Fruit fly (Drosophila melanogaster) whole organism: ENCODE results near the gene nAChRalpha5.

Source experiments
- CG8478 ChIP-seq: fragments of >200 bp; optimal IDR thresholded peaks from 2 replicates; lab custom pipeline; 2018; ENCODE audit warnings: inconsistent platforms
- Dll ChIP-seq: fragments of >200 bp; optimal IDR thresholded peaks from 2 replicates; lab custom pipeline; 2017
- EcR ChIP-seq, 2 experiments: fragments of >200 bp; optimal IDR thresholded peaks; 2 replicates each; lab custom pipeline; 2017; ENCODE audit warnings: missing biosample characterization in 2 of 2, missing genetic modification characterization in 2 of 2, missing genetic modification reagents in 2 of 2
- pan ChIP-seq: fragments of >200 bp; optimal IDR thresholded peaks from 2 replicates; lab custom pipeline; 2017
- psq ChIP-seq: fragments of >200 bp; optimal IDR thresholded peaks from 2 replicates; lab custom pipeline; 2017
- usp ChIP-seq: fragments of >200 bp; optimal IDR thresholded peaks from 2 replicates; lab custom pipeline; 2017; ENCODE audit warnings: missing biosample characterization, missing genetic modification characterization, mixed read lengths

Gene nAChRalpha5

DNA sequence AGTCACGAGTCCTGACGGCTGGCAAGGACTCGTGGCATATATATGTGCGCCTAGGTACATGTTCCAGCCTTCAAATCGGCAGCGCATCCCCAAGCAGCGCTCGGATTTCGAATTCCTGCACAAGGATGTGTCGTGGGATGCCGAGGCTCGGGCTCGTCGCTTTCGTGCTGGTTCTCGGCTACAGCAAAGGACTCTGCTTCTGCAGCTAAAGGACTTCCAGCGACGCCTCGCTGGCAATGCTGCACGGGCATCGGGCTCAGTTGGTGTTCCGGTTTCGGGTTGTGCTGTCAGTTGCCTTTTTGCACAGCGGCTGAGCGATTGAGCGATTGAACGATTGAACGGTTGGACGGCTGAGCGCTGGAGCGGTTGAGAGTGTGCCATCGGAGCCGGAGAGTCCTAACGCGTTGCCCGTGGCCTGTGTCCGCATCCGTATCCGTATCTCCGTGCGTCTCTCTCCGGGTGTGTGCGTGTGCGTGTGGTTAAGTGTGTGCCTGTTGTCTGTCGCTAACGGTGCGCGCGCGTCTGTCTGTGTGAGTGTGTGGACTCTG, at the start of gene nAChRalpha5:
Gene nAChRalpha5 (plus strand): TSS at position 235 of the 548 bp plus-strand sequence.
- no peak for TF ChIP-seq CG8478 (lab: Kevin White, UChicago)

DNA sequence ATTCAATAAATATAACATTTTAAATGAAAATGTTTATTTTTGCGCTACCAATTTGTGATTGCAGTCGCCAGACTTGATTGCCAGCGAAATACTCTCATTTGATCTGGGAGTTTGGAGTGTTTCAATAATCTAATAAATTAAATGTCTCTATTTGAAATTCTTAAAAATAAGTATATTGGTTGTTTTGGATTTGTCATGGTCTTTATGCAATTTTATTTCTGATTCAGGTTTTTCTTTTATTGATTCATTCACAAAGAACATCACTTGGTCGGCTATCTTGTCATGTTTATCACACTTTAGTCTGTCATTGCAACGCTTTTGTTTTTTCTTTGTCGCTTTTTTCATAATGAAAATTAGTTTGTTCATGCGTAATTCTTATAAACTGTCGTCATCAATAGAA, 41.0 kb upstream of the nAChRalpha5 start:
- TF ChIP-seq pan (lab: Kevin White, UChicago), result no peak
- no peak for TF ChIP-seq CG8478 (lab: Kevin White, UChicago)
- TF ChIP-seq Dll (lab: Kevin White, UChicago), result no peak
- TF ChIP-seq psq, result no peak
- TF ChIP-seq EcR (GFP tag; optimal IDR thresholded peaks at IDR 0.05; lab: Kevin White, UChicago), result no peak
- TF ChIP-seq usp (GFP tag; lab: Kevin White, UChicago), result no peak

DNA sequence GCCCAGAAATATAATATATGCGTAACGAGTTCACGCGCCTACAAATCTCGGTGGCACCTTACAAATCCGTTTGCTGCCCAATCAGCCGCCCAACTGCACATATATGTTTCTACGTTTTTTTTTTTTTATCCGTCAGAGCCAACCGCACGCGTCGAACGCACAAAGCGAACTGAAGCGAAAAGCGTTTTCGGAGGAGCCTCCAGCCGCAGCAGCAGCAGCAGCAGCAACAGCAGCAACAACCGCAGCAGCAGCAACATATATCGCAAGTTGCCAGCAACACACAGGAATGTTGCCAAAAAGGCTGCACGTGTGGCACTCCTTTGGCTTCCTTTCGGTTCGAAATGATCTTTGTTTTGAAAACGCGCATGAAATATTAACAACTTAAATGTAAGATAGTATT, 38.9 kb upstream of the nAChRalpha5 start, which contains the start of gene rk:
Gene rk (minus strand): TSS at position 171 of the 400 bp plus-strand sequence.
- TF ChIP-seq CG8478 (lab: Kevin White, UChicago), result no peak

dm6 chr2L:14001887-14002286, 38.1 kb upstream of the nAChRalpha5 start:
- TF ChIP-seq psq (no peak), pan (lab: Kevin White, UChicago) (no peak), Dll (lab: Kevin White, UChicago) (no peak), CG8478 (lab: Kevin White, UChicago) (no peak), EcR (GFP tag; optimal IDR thresholded peaks at IDR 0.05; lab: Kevin White, UChicago) (no peak), usp (GFP tag; lab: Kevin White, UChicago) (no peak)

DNA sequence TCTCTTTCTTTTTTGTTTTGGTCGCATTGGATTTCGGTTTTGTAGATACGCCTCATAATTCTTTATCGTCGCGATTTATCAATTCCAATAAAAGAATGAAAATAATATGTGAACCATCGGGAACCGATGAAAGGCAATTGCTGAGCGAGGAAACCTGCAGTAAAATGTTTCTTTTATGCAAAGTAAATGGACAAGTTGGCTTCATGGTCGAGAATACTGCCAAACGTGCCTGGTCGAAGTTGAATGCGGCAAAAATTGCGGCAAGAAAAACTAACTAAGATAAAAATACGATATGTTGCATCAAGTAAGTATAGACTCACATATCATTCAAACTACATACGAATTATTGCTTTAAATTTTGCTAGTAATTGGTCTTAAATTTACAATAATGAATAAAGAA, 32.2 kb upstream of the nAChRalpha5 start, which contains the start of gene CG42692:
Gene CG42692 (plus strand): TSS at position 301 of the 400 bp plus-strand sequence.
- TF ChIP-seq CG8478 (lab: Kevin White, UChicago) (no peak), psq (no peak), Dll (lab: Kevin White, UChicago) (no peak)

dm6 chr2L:14010410-14010809, 29.6 kb upstream of the nAChRalpha5 start:
- TF ChIP-seq usp (GFP tag; lab: Kevin White, UChicago) (no peak), psq (no peak), EcR (GFP tag; optimal IDR thresholded peaks at IDR 0.05; lab: Kevin White, UChicago) (no peak), CG8478 (lab: Kevin White, UChicago) (no peak), pan (lab: Kevin White, UChicago) (no peak), Dll (lab: Kevin White, UChicago) (no peak)

dm6 chr2L:14011591-14012303, 28.2 kb upstream of the nAChRalpha5 start:
- TF ChIP-seq psq, result no peak
- no peak for TF ChIP-seq Dll (lab: Kevin White, UChicago)
- no peak for TF ChIP-seq pan (lab: Kevin White, UChicago)
- TF ChIP-seq CG8478 (lab: Kevin White, UChicago), result no peak
- no peak for TF ChIP-seq usp (GFP tag; lab: Kevin White, UChicago)
- TF ChIP-seq EcR (GFP tag; optimal IDR thresholded peaks at IDR 0.05; lab: Kevin White, UChicago), result no peak

DNA sequence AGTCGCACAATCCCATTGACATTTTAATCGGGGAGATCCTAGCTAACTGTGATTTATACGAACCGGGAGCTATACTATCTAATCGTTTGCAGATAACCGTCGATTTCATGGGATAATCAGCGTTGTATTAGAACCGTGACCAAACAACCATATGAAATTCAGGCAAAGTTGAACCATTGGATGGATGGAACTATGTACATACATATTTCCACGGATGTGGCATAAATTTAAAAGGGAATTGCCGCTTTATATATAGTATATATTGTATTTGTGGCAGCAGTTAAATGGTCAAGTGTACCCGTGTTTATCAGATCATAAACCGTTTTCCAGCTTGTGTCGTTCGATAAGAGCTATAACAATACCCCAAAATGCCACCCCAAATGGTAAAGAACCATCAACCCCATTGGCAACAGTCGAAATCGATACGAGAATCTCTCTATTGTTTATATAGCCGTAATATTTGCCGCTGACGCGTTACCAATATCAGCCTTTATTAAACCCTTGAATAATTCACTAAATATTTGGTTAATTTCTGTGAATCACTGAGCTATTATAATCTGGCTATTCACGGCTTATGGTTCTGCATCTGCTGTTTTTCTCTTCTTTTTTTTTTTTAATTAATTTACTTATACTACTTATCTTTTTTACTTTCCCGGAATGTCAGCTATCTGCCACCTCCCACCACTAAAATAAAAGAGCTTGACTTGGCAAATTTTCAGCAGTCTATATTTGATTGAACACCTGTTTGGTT, 27.5 kb upstream of the nAChRalpha5 start, which contains the start of gene bgm:
Gene bgm (plus strand): TSS at position 701 of the 751 bp plus-strand sequence.
- TF ChIP-seq usp (GFP tag; lab: Kevin White, UChicago), result no peak
- TF ChIP-seq Dll (lab: Kevin White, UChicago), result no peak
- no peak for TF ChIP-seq CG8478 (lab: Kevin White, UChicago)
- no peak for TF ChIP-seq pan (lab: Kevin White, UChicago)
- no peak for TF ChIP-seq psq
- TF ChIP-seq EcR (GFP tag; optimal IDR thresholded peaks at IDR 0.05; lab: Kevin White, UChicago), result no peak

dm6 chr2L:14013478-14013877, 26.5 kb upstream of the nAChRalpha5 start:
- TF ChIP-seq CG8478 (lab: Kevin White, UChicago), result no peak
- TF ChIP-seq EcR (GFP tag; optimal IDR thresholded peaks at IDR 0.05; lab: Kevin White, UChicago), result no peak
- TF ChIP-seq usp (GFP tag; lab: Kevin White, UChicago), result no peak
- TF ChIP-seq pan (lab: Kevin White, UChicago), result no peak
- no peak for TF ChIP-seq Dll (lab: Kevin White, UChicago)
- TF ChIP-seq psq, result no peak

dm6 chr2L:14015109-14015508, 24.9 kb upstream of the nAChRalpha5 start:
- TF ChIP-seq EcR (GFP tag; optimal IDR thresholded peaks at IDR 0.05; lab: Kevin White, UChicago) (no peak), psq (no peak), pan (lab: Kevin White, UChicago) (no peak), CG8478 (lab: Kevin White, UChicago) (no peak), Dll (lab: Kevin White, UChicago) (no peak), usp (GFP tag; lab: Kevin White, UChicago) (no peak)

dm6 chr2L:14019654-14020053, 20.3 kb upstream of the nAChRalpha5 start:
- TF ChIP-seq EcR (GFP tag; optimal IDR thresholded peaks at IDR 0.05; lab: Kevin White, UChicago) (no peak), pan (lab: Kevin White, UChicago) (no peak), psq (no peak), CG8478 (lab: Kevin White, UChicago) (no peak), Dll (lab: Kevin White, UChicago) (no peak), usp (GFP tag; lab: Kevin White, UChicago) (no peak)
